Worm (Caenorhabditis elegans): ENCODE measurements around the gene pfk-1.2.

The pfk-1.2 gene

ce11 chrV:9556668-9557067 lies 25.1 kb downstream of the pfk-1.2 start:
- no peak for TF ChIP-seq unc-62 (GFP tag; optimal IDR thresholded peaks at IDR 0.05)

ce11 chrV:9561624-9562179 lies 30.1 kb downstream of the pfk-1.2 start, which contains the start of gene rgef-1:
Gene rgef-1, minus strand, starts transcription at chrV:9561674.
- TF ChIP-seq unc-62 (GFP tag; optimal IDR thresholded peaks at IDR 0.05) = no peak

- TF ChIP-seq unc-62 (GFP tag; optimal IDR thresholded peaks at IDR 0.05) = no peak
These were observed 32.0 kb downstream of the pfk-1.2 start for ce11 chrV:9563585-9563984.

- TF ChIP-seq unc-62 (GFP tag; optimal IDR thresholded peaks at IDR 0.05) = no peak
These were observed 37.1 kb downstream of the pfk-1.2 start, which contains the start of gene F25B3.4 for ce11 chrV:9568707-9569106. Gene F25B3.4, minus strand, starts transcription at chrV:9568807.

DNA sequence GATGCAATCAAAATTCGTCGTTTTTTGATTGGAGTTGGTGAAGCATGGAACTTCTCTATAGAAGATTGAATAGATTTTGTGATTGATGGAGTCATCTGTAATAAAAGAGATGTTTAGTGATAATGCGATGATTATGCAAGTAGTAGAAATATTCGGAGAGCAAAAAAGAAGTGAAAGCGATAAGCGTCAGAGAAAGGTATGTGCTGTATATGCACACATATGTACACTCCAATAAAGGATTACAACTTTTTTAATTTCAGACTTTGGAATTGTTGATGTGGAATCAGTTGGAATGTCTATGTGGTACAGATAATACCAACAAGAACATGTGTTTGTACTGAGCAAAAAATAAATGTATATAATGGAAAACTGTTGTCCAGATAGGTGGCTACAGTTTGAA lies 38.6 kb downstream of the pfk-1.2 start, which contains the start of gene F25B3.5:
TSS of gene F25B3.5 (minus strand) at position 101 of the 400 bp plus-strand sequence.
- no peak for TF ChIP-seq unc-62 (GFP tag; optimal IDR thresholded peaks at IDR 0.05)

DNA sequence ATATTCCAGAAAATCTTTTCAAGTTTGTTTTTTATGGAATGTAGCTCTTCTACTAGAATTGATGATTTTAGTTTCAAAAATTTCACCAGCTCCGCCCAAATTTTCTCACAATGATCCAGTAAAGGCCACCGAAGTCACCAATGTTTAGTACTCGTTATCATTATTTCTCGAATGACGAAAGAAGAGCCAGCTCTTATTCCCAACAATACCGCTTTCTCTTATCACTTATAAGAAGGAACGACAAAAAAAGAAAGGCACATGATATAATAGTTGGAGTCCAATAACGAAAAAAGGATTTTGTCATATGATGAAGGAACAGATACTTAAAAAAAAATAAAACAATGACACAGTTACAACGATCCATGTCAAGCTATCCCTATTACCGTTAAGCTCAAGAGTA lies 39.5 kb downstream of the pfk-1.2 start:
- TF ChIP-seq unc-62 (GFP tag; optimal IDR thresholded peaks at IDR 0.05) = no peak

ce11 chrV:9571673-9572072 lies 40.1 kb downstream of the pfk-1.2 start:
- TF ChIP-seq unc-62 (GFP tag; optimal IDR thresholded peaks at IDR 0.05) = no peak

DNA sequence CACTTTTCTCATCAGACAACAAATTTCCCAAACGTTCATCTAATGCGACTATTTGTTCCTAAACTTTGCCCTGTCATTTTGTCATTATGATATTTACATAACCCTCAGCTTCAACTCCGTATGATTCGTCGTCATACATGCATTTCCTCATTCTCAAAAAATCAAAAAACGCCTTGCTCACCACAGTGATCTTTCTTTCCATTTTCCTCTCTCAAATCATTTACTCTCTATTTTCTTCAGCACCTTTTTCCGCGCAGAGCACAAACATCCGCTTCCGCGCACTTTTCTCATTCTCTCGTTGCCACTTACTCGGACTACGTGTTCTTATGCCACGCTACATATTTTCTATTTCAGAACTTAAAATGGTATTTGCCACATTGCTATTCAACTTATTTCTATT lies 45.4 kb downstream of the pfk-1.2 start, which contains the start of gene F25B3.2:
TSS of gene F25B3.2 (plus strand) at position 301 of the 400 bp plus-strand sequence.
- no peak for TF ChIP-seq unc-62 (GFP tag; optimal IDR thresholded peaks at IDR 0.05)

DNA sequence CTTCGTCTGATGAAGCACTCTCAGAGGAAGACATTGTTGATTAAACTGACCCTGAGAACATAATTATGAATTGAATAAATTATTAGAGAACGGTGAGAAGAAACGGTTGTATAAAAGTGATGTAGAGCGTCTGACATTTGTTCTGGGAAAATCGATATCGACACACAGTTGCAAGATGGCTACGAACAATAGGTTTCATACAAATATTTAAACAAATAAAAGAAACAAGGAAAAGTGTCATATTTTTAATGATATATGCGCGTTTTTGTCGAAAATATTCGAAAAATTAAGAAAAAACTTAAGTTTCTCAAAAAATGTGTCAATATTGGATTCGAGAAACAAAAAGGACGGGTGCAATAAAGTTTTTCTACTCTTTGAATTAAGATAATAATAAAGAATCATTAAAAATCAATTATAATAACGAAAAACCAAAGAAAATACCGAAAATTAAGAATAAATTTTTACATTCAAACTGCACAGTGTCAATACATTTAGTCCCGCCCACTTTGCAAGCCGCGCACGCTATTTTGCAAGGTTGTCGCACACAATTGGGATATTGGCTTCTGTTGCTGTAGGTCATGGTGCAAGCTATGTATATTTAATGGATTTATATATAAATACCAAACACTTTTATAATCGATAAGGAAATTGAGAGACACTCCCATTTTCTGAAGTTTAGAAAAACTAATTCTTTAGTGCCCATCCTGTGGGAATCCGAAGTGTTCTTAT lies 51.2 kb downstream of the pfk-1.2 start, which contains the start of gene rtfo-1:
TSS of gene rtfo-1 (minus strand) at position 51 of the 729 bp plus-strand sequence.
- no peak for TF ChIP-seq unc-62 (GFP tag; optimal IDR thresholded peaks at IDR 0.05)

ce11 chrV:9583323-9583644 lies 51.7 kb downstream of the pfk-1.2 start, which contains the start of gene K09G1.1:
Gene K09G1.1, plus strand, starts transcription at chrV:9583545.
- no peak for TF ChIP-seq unc-62 (GFP tag; optimal IDR thresholded peaks at IDR 0.05)
